Fruit fly (Drosophila melanogaster): ENCODE results near the gene AnxB9.

- TF ChIP-seq CG8478 (optimal IDR thresholded peaks at IDR 0.05): no peak
- TF ChIP-seq CTCF (optimal IDR thresholded peaks at IDR 0.05): peak in 1 of 2 experiments; percentile 47
These were observed 779 bp upstream of the AnxB9 start, which contains the start of gene Cortactin for dm6 chr3R:21064000-21064924.
